Worm (Caenorhabditis elegans) whole organism, young adult: Measurements from ENCODE around the gene immp-1.

Experiments
- F10E7.11 ChIP-seq: sonication (generic microtip); optimal IDR thresholded peaks from 2 replicates; lab custom pipeline; 2017; ENCODE audit warnings: mild to moderate bottlenecking, missing genetic modification characterization, moderate library complexity, missing compliant biosample characterization
- F33H1.4 ChIP-seq: fragments of 200-800 bp; sonication (Bioruptor generic); IDR thresholded peaks from 2 replicates; pipeline ENCODE4 v1.3.6; 2022; ENCODE audit warnings: missing genetic modification reagents, missing genetic modification characterization, missing compliant biosample characterization
- F37B4.10 ChIP-seq: fragments of 200-800 bp; sonication (Bioruptor generic); IDR thresholded peaks from 2 replicates; pipeline ENCODE4 v1.3.6; 2022; ENCODE audit warnings: missing genetic modification characterization, missing compliant biosample characterization
- F39B2.1 ChIP-seq: fragments of 200-800 bp; sonication (Bioruptor generic); IDR thresholded peaks from 2 replicates; pipeline ENCODE4 v1.3.6; 2022; ENCODE audit warnings: missing genetic modification reagents, missing genetic modification characterization, missing compliant biosample characterization
- F57A8.1 ChIP-seq: fragments of 200-800 bp; sonication (Bioruptor generic); optimal IDR thresholded peaks from 2 replicates; lab custom pipeline; 2018; ENCODE audit warnings: mild to moderate bottlenecking, missing genetic modification characterization, moderate library complexity, missing compliant biosample characterization
- K11D2.4 ChIP-seq: fragments of 200-800 bp; sonication (Bioruptor generic); IDR thresholded peaks from 2 replicates; pipeline ENCODE4 v1.3.6; 2022; ENCODE audit warnings: missing genetic modification reagents, missing genetic modification characterization, missing compliant biosample characterization
- K12H6.12 ChIP-seq: fragments of 200-800 bp; sonication (Bioruptor generic); optimal IDR thresholded peaks from 2 replicates; lab custom pipeline; 2018; ENCODE audit warnings: mild to moderate bottlenecking, missing genetic modification characterization, missing compliant biosample characterization
- Y53F4B.3 ChIP-seq: fragments of 200-800 bp; sonication (Bioruptor generic); IDR thresholded peaks from 2 replicates; pipeline ENCODE4 v1.3.6; 2022; ENCODE audit warnings: missing genetic modification reagents, missing genetic modification characterization, missing compliant biosample characterization
- Y67H2A.10 ChIP-seq: fragments of 200-800 bp; sonication (Bioruptor generic); conservative IDR thresholded peaks from 2 replicates; pipeline ENCODE4 v1.3.6; 2022; ENCODE audit warnings: missing genetic modification reagents, missing genetic modification characterization, missing compliant biosample characterization
- Y95B8A.8 ChIP-seq: fragments of 200-800 bp; sonication (Bioruptor generic); IDR thresholded peaks from 2 replicates; pipeline ENCODE4 v1.3.6; 2022; ENCODE audit warnings: missing genetic modification reagents, missing genetic modification characterization, missing compliant biosample characterization
- ZK185.1 ChIP-seq: sonication (generic microtip); optimal IDR thresholded peaks from 2 replicates; lab custom pipeline; 2016; ENCODE audit warnings: mild to moderate bottlenecking, missing genetic modification characterization, missing compliant biosample characterization; ENCODE audit not compliant: poor library complexity, severe bottlenecking
- akir-1 ChIP-seq: fragments of 200-800 bp; sonication (Bioruptor generic); optimal IDR thresholded peaks from 2 replicates; lab custom pipeline; 2018; ENCODE audit warnings: mild to moderate bottlenecking, missing genetic modification characterization, moderate library complexity, missing compliant biosample characterization
- ama-1 ChIP-seq, 3 experiments: fragments of 150-350 bp in 1 of 3; sonication (generic microtip) in 2 of 3; optimal IDR thresholded peaks; 2 replicates each; lab custom pipeline; 2014 to 2018; ENCODE audit warnings: missing biosample characterization in 2 of 3, missing genetic modification characterization in 2 of 3, missing genetic modification reagents in 2 of 3
- aptf-2 ChIP-seq: fragments of 200-800 bp; sonication (Bioruptor generic); conservative IDR thresholded peaks from 2 replicates; pipeline ENCODE4 v1.3.6; 2022; ENCODE audit warnings: missing genetic modification reagents, missing genetic modification characterization, missing compliant biosample characterization
- bed-1 ChIP-seq: fragments of 200-800 bp; sonication (Bioruptor generic); IDR thresholded peaks from 2 replicates; pipeline ENCODE4 v1.3.6; 2022; ENCODE audit warnings: missing genetic modification reagents, missing genetic modification characterization, missing compliant biosample characterization
- cebp-1 ChIP-seq, 2 experiments: fragments of 200-800 bp in 1 of 2; sonication (Bioruptor generic) in 1 of 2; sonication (generic microtip) in 1 of 2; IDR thresholded peaks in 1 of 2; optimal IDR thresholded peaks in 1 of 2; 2 replicates each; pipeline versions ENCODE4 v1.3.6 to Lab custom; 2017 to 2022; ENCODE audit warnings: missing compliant biosample characterization in 2 of 2, missing genetic modification characterization in 2 of 2, mild to moderate bottlenecking in 1 of 2, missing genetic modification reagents in 1 of 2, moderate library complexity in 1 of 2
- cebp-2 ChIP-seq: fragments of 200-800 bp; sonication (Bioruptor generic); IDR thresholded peaks from 2 replicates; pipeline ENCODE4 v1.3.6; 2022; ENCODE audit warnings: missing genetic modification characterization, missing compliant biosample characterization
- ceh-40 ChIP-seq: fragments of 200-800 bp; sonication (Bioruptor generic); IDR thresholded peaks from 2 replicates; pipeline ENCODE4 v1.3.6; 2022; ENCODE audit warnings: missing genetic modification characterization, missing compliant biosample characterization
- ceh-58 ChIP-seq: fragments of 200-800 bp; sonication (Bioruptor generic); IDR thresholded peaks from 2 replicates; pipeline ENCODE4 v1.3.6; 2022; ENCODE audit warnings: missing genetic modification characterization, missing compliant biosample characterization
- ceh-91 ChIP-seq: fragments of 200-800 bp; sonication (Bioruptor generic); IDR thresholded peaks from 2 replicates; pipeline ENCODE4 v1.3.6; 2022; ENCODE audit warnings: missing genetic modification reagents, missing genetic modification characterization, missing compliant biosample characterization
- dox-1 ChIP-seq: fragments of 200-800 bp; sonication (Bioruptor generic); IDR thresholded peaks from 2 replicates; pipeline ENCODE4 v1.3.6; 2022; ENCODE audit warnings: missing genetic modification reagents, missing genetic modification characterization, missing compliant biosample characterization
- dpl-1 ChIP-seq: fragments of 150-350 bp; optimal IDR thresholded peaks from 2 replicates; lab custom pipeline; 2014; ENCODE audit warnings: missing biosample characterization, missing genetic modification reagents, missing genetic modification characterization
- egl-18 ChIP-seq: fragments of 200-800 bp; sonication (Bioruptor generic); IDR thresholded peaks from 2 replicates; pipeline ENCODE4 v1.3.6; 2022; ENCODE audit warnings: missing genetic modification reagents, missing genetic modification characterization, missing compliant biosample characterization
- egrh-3 ChIP-seq: fragments of 200-800 bp; sonication (Bioruptor generic); IDR thresholded peaks from 2 replicates; pipeline ENCODE4 v1.3.6; 2022; ENCODE audit warnings: missing genetic modification reagents, missing genetic modification characterization, missing compliant biosample characterization
- him-1 ChIP-seq: sonication (generic microtip); optimal IDR thresholded peaks from 2 replicates; lab custom pipeline; 2016; ENCODE audit warnings: missing genotype, missing genetic modification reagents, missing genetic modification characterization, missing compliant biosample characterization
- hsf-1 ChIP-seq: fragments of 200-800 bp; sonication (Bioruptor generic); IDR thresholded peaks from 2 replicates; pipeline ENCODE4 v1.3.6; 2022; ENCODE audit warnings: missing genetic modification reagents, missing genetic modification characterization, missing compliant biosample characterization
- lin-26 ChIP-seq: fragments of 200-800 bp; sonication (Bioruptor generic); IDR thresholded peaks from 2 replicates; pipeline ENCODE4 v1.3.6; 2022; ENCODE audit warnings: missing genetic modification reagents, missing genetic modification characterization, missing compliant biosample characterization
- lin-40 ChIP-seq: sonication (generic microtip); optimal IDR thresholded peaks from 2 replicates; lab custom pipeline; 2016; ENCODE audit warnings: missing genetic modification characterization, mild to moderate bottlenecking, missing compliant biosample characterization, missing genotype, missing genetic modification reagents
- madf-6 ChIP-seq: fragments of 200-800 bp; sonication (Bioruptor generic); IDR thresholded peaks from 2 replicates; pipeline ENCODE4 v1.3.6; 2022; ENCODE audit warnings: missing genetic modification reagents, missing genetic modification characterization, missing compliant biosample characterization
- nfya-1 ChIP-seq: sonication (generic microtip); optimal IDR thresholded peaks from 2 replicates; lab custom pipeline; 2017; ENCODE audit warnings: antibody characterized with exemption, missing compliant biosample characterization, missing genetic modification characterization, borderline replicate concordance; ENCODE audit not compliant: insufficient read depth
- nfyb-1 ChIP-seq: fragments of 200-800 bp; sonication (Bioruptor generic); IDR thresholded peaks from 2 replicates; pipeline ENCODE4 v1.3.6; 2022; ENCODE audit warnings: missing genetic modification reagents, missing genetic modification characterization, missing compliant biosample characterization
- nhr-179 ChIP-seq: sonication (generic microtip); optimal IDR thresholded peaks from 2 replicates; lab custom pipeline; 2016; ENCODE audit warnings: mild to moderate bottlenecking, missing genetic modification characterization, missing compliant biosample characterization
- rcor-1 ChIP-seq: fragments of 200-800 bp; sonication (Bioruptor generic); IDR thresholded peaks from 2 replicates; pipeline ENCODE4 v1.3.6; 2022; ENCODE audit warnings: missing genetic modification reagents, missing genetic modification characterization, missing compliant biosample characterization
- snpc-4 ChIP-seq, 5 experiments: fragments of 150-350 bp in 1 of 5; sonication (generic microtip) in 4 of 5; optimal IDR thresholded peaks; 2 replicates each; lab custom pipeline; 2014 to 2018; ENCODE audit warnings: missing genetic modification characterization in 5 of 5, missing biosample characterization in 3 of 5, antibody characterized with exemption in 2 of 5, mild to moderate bottlenecking in 2 of 5, missing compliant biosample characterization in 2 of 5, missing genotype in 2 of 5, moderate library complexity in 2 of 5, missing genetic modification reagents in 1 of 5
- tlf-1 ChIP-seq: fragments of 200-800 bp; sonication (Bioruptor generic); optimal IDR thresholded peaks from 2 replicates; lab custom pipeline; 2018; ENCODE audit warnings: mild to moderate bottlenecking, missing genetic modification characterization, missing compliant biosample characterization
- unc-130 ChIP-seq: sonication (generic microtip); optimal IDR thresholded peaks from 2 replicates; lab custom pipeline; 2016; ENCODE audit warnings: missing genetic modification reagents, missing genetic modification characterization, missing compliant biosample characterization
- unc-62 ChIP-seq: fragments of 150-350 bp; optimal IDR thresholded peaks from 2 replicates; lab custom pipeline; 2014; ENCODE audit warnings: missing biosample characterization, missing genetic modification reagents, missing genetic modification characterization
- xnd-1 ChIP-seq: sonication (generic microtip); optimal IDR thresholded peaks from 2 replicates; lab custom pipeline; 2016; ENCODE audit warnings: missing genotype, missing genetic modification reagents, missing genetic modification characterization, missing compliant biosample characterization
- zim-3 ChIP-seq: sonication (generic microtip); optimal IDR thresholded peaks from 2 replicates; lab custom pipeline; 2017; ENCODE audit warnings: mild to moderate bottlenecking, missing genetic modification characterization, moderate library complexity, missing compliant biosample characterization

Gene immp-1

DNA sequence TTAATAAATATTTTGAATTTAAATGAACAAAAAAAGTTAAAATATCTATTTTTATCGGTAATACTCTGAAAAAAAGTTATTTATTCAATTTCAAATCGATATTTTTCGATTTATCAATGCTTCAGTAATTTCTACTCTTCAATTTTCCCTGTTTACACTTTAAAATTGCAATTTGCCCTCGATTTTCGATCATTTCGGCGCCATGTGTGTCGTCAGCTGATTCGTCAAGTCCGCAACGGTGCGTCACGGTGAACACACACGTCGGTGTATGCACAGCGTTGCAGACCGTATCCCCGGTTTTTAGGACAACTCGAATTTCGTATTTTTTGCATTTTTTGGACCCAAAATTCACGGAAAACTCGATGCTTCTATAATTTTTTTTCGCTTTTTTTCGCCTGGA, 48.5 kb downstream of the immp-1 start, which contains the start of gene C18D11.3 (continued):
- peak; percentile 93 for TF ChIP-seq dox-1 (GFP tag; lab: Robert Waterston, UW)
- TF ChIP-seq unc-62 (GFP tag; lab: Kevin White, UChicago), result no peak
- no peak for TF ChIP-seq bed-1 (GFP tag; lab: Robert Waterston, UW)
- TF ChIP-seq dpl-1 (GFP tag; lab: Kevin White, UChicago), result peak; percentile 57
- TF ChIP-seq F33H1.4 (GFP tag; lab: Robert Waterston, UW), result peak; percentile 51
- TF ChIP-seq ama-1 (optimal IDR thresholded peaks at IDR 0.05; lab: Kevin White, UChicago), result no peak
- no peak for TF ChIP-seq ama-1 (GFP tag; optimal IDR thresholded peaks at IDR 0.05; lab: Kevin White, UChicago)
- TF ChIP-seq K12H6.12 (tag; lab: Kevin White, UChicago), result peak; percentile 80
- 0 out of 2 replicates have a peak, but pooled peaks have one; percentile 42 for TF ChIP-seq cebp-1 (GFP tag; IDR thresholded peaks at IDR 0.05; lab: Robert Waterston, UW)
- peak; percentile 81 for TF ChIP-seq cebp-1 (tag; optimal IDR thresholded peaks at IDR 0.05; lab: Kevin White, UChicago)
- no peak for TF ChIP-seq unc-130 (GFP tag; lab: Kevin White, UChicago)
- TF ChIP-seq ceh-40 (GFP tag; lab: Robert Waterston, UW), result no peak
- TF ChIP-seq hsf-1, result 0 out of 2 replicates have a peak, but pooled peaks have one; percentile 37
- peak; percentile 19; the same call in 1 of the 2 replicates for TF ChIP-seq rcor-1 (GFP tag; lab: Robert Waterston, UW)
- TF ChIP-seq F10E7.11 (tag; lab: Kevin White, UChicago), result no peak
- no peak for TF ChIP-seq nhr-179 (tag; lab: Kevin White, UChicago)
- TF ChIP-seq F57A8.1 (GFP tag; lab: Kevin White, UChicago), result no peak
- no peak for TF ChIP-seq zim-3 (tag; lab: Kevin White, UChicago)
- TF ChIP-seq egrh-3, result 0 out of 2 replicates have a peak, but pooled peaks have one; percentile 14
- TF ChIP-seq ceh-91 (GFP tag; lab: Robert Waterston, UW), result peak; percentile 33; the same call in 1 of the 2 replicates
- TF ChIP-seq ceh-58 (GFP tag; lab: Robert Waterston, UW), result no peak
- peak; percentile 72 for TF ChIP-seq lin-40 (tag; lab: Kevin White, UChicago)
- peak; percentile 16 for TF ChIP-seq him-1
- TF ChIP-seq tlf-1 (GFP tag; lab: Kevin White, UChicago), result peak; percentile 58
- TF ChIP-seq Y95B8A.8 (GFP tag; lab: Robert Waterston, UW), result no peak
- no peak for TF ChIP-seq ZK185.1 (tag; lab: Kevin White, UChicago)
- no peak for TF ChIP-seq aptf-2 (GFP tag; lab: Robert Waterston, UW)
- TF ChIP-seq xnd-1 (tag; lab: Kevin White, UChicago), result no peak
- peak; percentile 70; the same call in 1 of the 2 replicates for TF ChIP-seq lin-26 (GFP tag; lab: Robert Waterston, UW)
- TF ChIP-seq F37B4.10 (GFP tag; lab: Robert Waterston, UW), result no peak
- TF ChIP-seq nfyb-1 (GFP tag; lab: Robert Waterston, UW), result peak; percentile 80
- 0 out of 2 replicates have a peak, but pooled peaks have one; percentile 56 for TF ChIP-seq K11D2.4
- no peak for TF ChIP-seq Y53F4B.3
- peak; percentile 71; the same call in 1 of the 2 replicates for TF ChIP-seq Y67H2A.10 (GFP tag; lab: Robert Waterston, UW)
- TF ChIP-seq nfya-1 (tag; lab: Kevin White, UChicago), result no peak
- TF ChIP-seq snpc-4 (GFP tag; optimal IDR thresholded peaks at IDR 0.05; lab: Kevin White, UChicago), result peak; percentile 32
- TF ChIP-seq snpc-4 (tag; optimal IDR thresholded peaks at IDR 0.05; lab: Kevin White, UChicago), result peak in 3 of 4 experiments; percentile 26 to 71 (median 52)
- TF ChIP-seq madf-6, result peak; percentile 67; the same call in 1 of the 2 replicates
- no peak for TF ChIP-seq cebp-2
- TF ChIP-seq akir-1, result no peak
- no peak for TF ChIP-seq F39B2.1 (GFP tag; lab: Robert Waterston, UW)
- no peak for TF ChIP-seq egl-18 (GFP tag; lab: Robert Waterston, UW)
